Fruit fly (Drosophila melanogaster): ENCODE data around the gene RanBP3.

Gene RanBP3

dm6 chr3R:23788406-23789021, 35.9 kb upstream of the RanBP3 start (continued):
- TF ChIP-seq CG1603 (tag; optimal IDR thresholded peaks at IDR 0.05), result no peak
- no peak for TF ChIP-seq Drgx (GFP tag; IDR thresholded peaks at IDR 0.05)
- no peak for TF ChIP-seq prd (optimal IDR thresholded peaks at IDR 0.05)
- TF ChIP-seq prd (GFP tag; IDR thresholded peaks at IDR 0.05), result no peak; the same call in 2 of the 3 replicates
- no peak for TF ChIP-seq ham (GFP tag; IDR thresholded peaks at IDR 0.05)
- TF ChIP-seq Opbp (GFP tag; IDR thresholded peaks at IDR 0.05; ENCODE audit: partially characterized antibody), result no peak
- no peak for TF ChIP-seq CG3847 (GFP tag; IDR thresholded peaks at IDR 0.05)
- TF ChIP-seq Elba2 (GFP tag; optimal IDR thresholded peaks at IDR 0.05), result no peak
- TF ChIP-seq CG17361 (GFP tag; IDR thresholded peaks at IDR 0.05), result peak; percentile 41; the same call in 1 of the 3 replicates
- TF ChIP-seq slou (GFP tag; optimal IDR thresholded peaks at IDR 0.05), result no peak
- TF ChIP-seq trh (GFP tag; optimal IDR thresholded peaks at IDR 0.05), result no peak
- no peak for TF ChIP-seq caup (GFP tag; optimal IDR thresholded peaks at IDR 0.05; ENCODE audit: severe bottlenecking)
- peak; percentile 29 for TF ChIP-seq CG2678 (tag; optimal IDR thresholded peaks at IDR 0.05)
- TF ChIP-seq CG18011 (GFP tag; optimal IDR thresholded peaks at IDR 0.05), result no peak
- TF ChIP-seq Bteb2 (GFP tag; optimal IDR thresholded peaks at IDR 0.05), result no peak
- no peak for TF ChIP-seq cato (GFP tag; optimal IDR thresholded peaks at IDR 0.05; ENCODE audit: borderline replicate concordance)
- TF ChIP-seq bsh (GFP tag; optimal IDR thresholded peaks at IDR 0.05), result peak; percentile 13 to 56
- no peak for TF ChIP-seq fd102C (GFP tag; optimal IDR thresholded peaks at IDR 0.05)
- no peak for TF ChIP-seq grn (GFP tag; optimal IDR thresholded peaks at IDR 0.05)
- TF ChIP-seq fd64A (GFP tag; optimal IDR thresholded peaks at IDR 0.05), result no peak
- TF ChIP-seq HLH54F (GFP tag; optimal IDR thresholded peaks at IDR 0.05), result no peak
- TF ChIP-seq bcd (GFP tag; optimal IDR thresholded peaks at IDR 0.05), result no peak
- TF ChIP-seq sima (GFP tag; optimal IDR thresholded peaks at IDR 0.05), result no peak
- no peak for TF ChIP-seq ac (GFP tag; optimal IDR thresholded peaks at IDR 0.05)
- TF ChIP-seq bigmax (GFP tag; optimal IDR thresholded peaks at IDR 0.05), result no peak
- TF ChIP-seq CG11085 (GFP tag; IDR thresholded peaks at IDR 0.05), result no peak
- TF ChIP-seq CG6765 (GFP tag; optimal IDR thresholded peaks at IDR 0.05), result no peak
- TF ChIP-seq pros (GFP tag; optimal IDR thresholded peaks at IDR 0.05), result no peak
- TF ChIP-seq chn (GFP tag; optimal IDR thresholded peaks at IDR 0.05), result no peak
- no peak for TF ChIP-seq TFAM (GFP tag; optimal IDR thresholded peaks at IDR 0.05)
- TF ChIP-seq jigr1 (GFP tag; IDR thresholded peaks at IDR 0.05), result no peak
- no peak; the same call in 1 of the 2 replicates for TF ChIP-seq CG14441 (GFP tag; IDR thresholded peaks at IDR 0.05)
- no peak for TF ChIP-seq Sry-δ (GFP tag; optimal IDR thresholded peaks at IDR 0.05)
- no peak for TF ChIP-seq hbn (GFP tag; IDR thresholded peaks at IDR 0.05; ENCODE audit: partially characterized antibody)
- TF ChIP-seq CG33213 (GFP tag; optimal IDR thresholded peaks at IDR 0.05), result no peak
- TF ChIP-seq sens-2 (GFP tag; IDR thresholded peaks at IDR 0.05), result no peak
- TF ChIP-seq Deaf1 (tag; optimal IDR thresholded peaks at IDR 0.05), result no peak
- TF ChIP-seq CG15601 (tag; optimal IDR thresholded peaks at IDR 0.05), result no peak
- peak; percentile 5 for TF ChIP-seq CG7556 (GFP tag; optimal IDR thresholded peaks at IDR 0.05)
- TF ChIP-seq PHDP (tag; optimal IDR thresholded peaks at IDR 0.05), result no peak
- no peak for TF ChIP-seq CG10543 (GFP tag; optimal IDR thresholded peaks at IDR 0.05)
- peak; percentile 14; the same call in 1 of the 2 replicates for TF ChIP-seq CG6689 (GFP tag; IDR thresholded peaks at IDR 0.05)
- TF ChIP-seq CG13123 (GFP tag; optimal IDR thresholded peaks at IDR 0.05), result no peak
- TF ChIP-seq fd3F (GFP tag; optimal IDR thresholded peaks at IDR 0.05), result no peak
- TF ChIP-seq CG4820 (GFP tag; optimal IDR thresholded peaks at IDR 0.05), result no peak
- no peak for TF ChIP-seq zfh2 (GFP tag; optimal IDR thresholded peaks at IDR 0.05)
- 0 out of 2 replicates have a peak, but pooled peaks have one; percentile 8 for TF ChIP-seq ttk (GFP tag; IDR thresholded peaks at IDR 0.05)
- no peak for TF ChIP-seq CG15011 (GFP tag; optimal IDR thresholded peaks at IDR 0.05)
- TF ChIP-seq CG17359 (tag; optimal IDR thresholded peaks at IDR 0.05), result peak; percentile 20
- no peak for TF ChIP-seq CG12236 (GFP tag; optimal IDR thresholded peaks at IDR 0.05)
- TF ChIP-seq danr (GFP tag; IDR thresholded peaks at IDR 0.05), result no peak
